Fruit fly (Drosophila melanogaster) whole organism, prepupa: ENCODE measurements around the gene CG32052.

Source experiments
- CG10631 ChIP-seq: fragments of 200-800 bp; sonication (Bioruptor generic); optimal IDR thresholded peaks from 2 replicates; lab custom pipeline; 2016; ENCODE audit warnings: missing biosample characterization, missing genetic modification characterization
- CG11294 ChIP-seq: fragments of 200-800 bp; sonication (Bioruptor generic); IDR thresholded peaks from 2 replicates; pipeline ENCODE4 v1.3.6; 2022; ENCODE audit warnings: missing biosample characterization, missing genetic modification characterization
- CG11902 ChIP-seq: fragments of 200-800 bp; sonication (Bioruptor generic); optimal IDR thresholded peaks from 3 replicates; lab custom pipeline; 2016; ENCODE audit warnings: missing biosample characterization, missing genetic modification characterization
- CG15336 ChIP-seq: fragments of 200-800 bp; sonication (Bioruptor generic); IDR thresholded peaks from 2 replicates; pipeline ENCODE4 v1.3.6; 2022; ENCODE audit warnings: missing biosample characterization, missing genetic modification characterization
- CG1621 ChIP-seq: fragments of 200-800 bp; sonication (Bioruptor generic); optimal IDR thresholded peaks from 3 replicates; lab custom pipeline; 2018; ENCODE audit warnings: missing biosample characterization, mild to moderate bottlenecking, missing genetic modification characterization
- CG16779 ChIP-seq: fragments of 200-800 bp; sonication (Bioruptor generic); optimal IDR thresholded peaks from 3 replicates; lab custom pipeline; 2017; ENCODE audit warnings: missing biosample characterization, mild to moderate bottlenecking, missing genetic modification characterization
- CG32006 ChIP-seq: fragments of 200-800 bp; sonication (Bioruptor generic); optimal IDR thresholded peaks from 3 replicates; lab custom pipeline; 2017; ENCODE audit warnings: missing biosample characterization, mild to moderate bottlenecking, missing genetic modification characterization
- CG34406 ChIP-seq: fragments of 200-800 bp; sonication (Bioruptor generic); optimal IDR thresholded peaks from 3 replicates; lab custom pipeline; 2016; ENCODE audit warnings: missing biosample characterization, missing genetic modification characterization
- CG3919 ChIP-seq: fragments of 200-800 bp; sonication (Bioruptor generic); optimal IDR thresholded peaks from 3 replicates; lab custom pipeline; 2016; ENCODE audit warnings: missing biosample characterization, missing genetic modification characterization
- CG6163 ChIP-seq: fragments of 200-800 bp; sonication (Bioruptor generic); IDR thresholded peaks from 3 replicates; pipeline ENCODE4 v1.3.6; 2022; ENCODE audit warnings: missing biosample characterization, missing genetic modification characterization
- CG6276 ChIP-seq: fragments of 200-800 bp; sonication (Bioruptor generic); optimal IDR thresholded peaks from 2 replicates; lab custom pipeline; 2017; ENCODE audit warnings: missing biosample characterization, mild to moderate bottlenecking, missing genetic modification characterization
- CG6792 ChIP-seq: fragments of 200-800 bp; sonication (Bioruptor generic); optimal IDR thresholded peaks from 3 replicates; lab custom pipeline; 2016; ENCODE audit warnings: missing biosample characterization, missing genetic modification characterization
- CG6808 ChIP-seq: fragments of 200-800 bp; sonication (Bioruptor generic); optimal IDR thresholded peaks from 3 replicates; lab custom pipeline; 2017; ENCODE audit warnings: missing biosample characterization, missing genetic modification characterization, mild to moderate bottlenecking, moderate library complexity, missing genetic modification reagents
- CG6854 ChIP-seq: fragments of 200-800 bp; sonication (Bioruptor generic); optimal IDR thresholded peaks from 2 replicates; lab custom pipeline; 2017; ENCODE audit warnings: missing biosample characterization, mild to moderate bottlenecking, missing genetic modification characterization
- CG7368 ChIP-seq: fragments of 200-800 bp; sonication (Bioruptor generic); optimal IDR thresholded peaks from 3 replicates; lab custom pipeline; 2016; ENCODE audit warnings: missing biosample characterization, missing genetic modification characterization
- CG8119 ChIP-seq: fragments of 200-800 bp; sonication (Bioruptor generic); IDR thresholded peaks from 3 replicates; pipeline ENCODE4 v1.3.6; 2022; ENCODE audit warnings: missing biosample characterization, missing genetic modification characterization
- CG8632 ChIP-seq: fragments of 200-800 bp; sonication (Bioruptor generic); optimal IDR thresholded peaks from 3 replicates; lab custom pipeline; 2016; ENCODE audit warnings: missing biosample characterization, missing genetic modification characterization
- Eip78C ChIP-seq: fragments of 200-800 bp; sonication (Bioruptor generic); peaks from one replicate; lab custom pipeline; 2016; ENCODE audit warnings: missing biosample characterization, missing genetic modification characterization
- Eip93F ChIP-seq: fragments of 200-800 bp; sonication (Bioruptor generic); optimal IDR thresholded peaks from 2 replicates; lab custom pipeline; 2016; ENCODE audit warnings: missing biosample characterization, mild to moderate bottlenecking, missing genetic modification characterization
- Ets21C ChIP-seq: fragments of 200-800 bp; sonication (Bioruptor generic); optimal IDR thresholded peaks from 3 replicates; lab custom pipeline; 2016; ENCODE audit warnings: missing biosample characterization, missing genetic modification characterization
- Ets96B ChIP-seq: fragments of 200-800 bp; optimal IDR thresholded peaks from 2 replicates; lab custom pipeline; 2019; ENCODE audit warnings: missing biosample characterization, mild to moderate bottlenecking, missing genetic modification characterization, moderate library complexity
- Hr38 ChIP-seq: sonication (Bioruptor generic); optimal IDR thresholded peaks from 2 replicates; lab custom pipeline; 2016; ENCODE audit warnings: missing biosample characterization, missing genetic modification characterization
- Hr4 ChIP-seq: fragments of 200-800 bp; sonication (Bioruptor generic); optimal IDR thresholded peaks from 3 replicates; lab custom pipeline; 2016; ENCODE audit warnings: missing biosample characterization, missing genetic modification characterization
- Lpt ChIP-seq: fragments of 200-800 bp; sonication (Bioruptor generic); optimal IDR thresholded peaks from 3 replicates; lab custom pipeline; 2016; ENCODE audit warnings: missing biosample characterization, missing genetic modification characterization
- Met ChIP-seq: fragments of 200-800 bp; sonication (Bioruptor generic); optimal IDR thresholded peaks from 3 replicates; lab custom pipeline; 2016; ENCODE audit warnings: missing biosample characterization, missing genetic modification characterization
- Smox ChIP-seq: fragments of 200-800 bp; sonication (Bioruptor generic); optimal IDR thresholded peaks from 3 replicates; lab custom pipeline; 2016; ENCODE audit warnings: missing biosample characterization, missing genetic modification characterization
- Sox102F ChIP-seq: fragments of 200-800 bp; sonication (Bioruptor generic); optimal IDR thresholded peaks from 2 replicates; lab custom pipeline; 2016; ENCODE audit warnings: missing biosample characterization, mild to moderate bottlenecking, missing genetic modification characterization
- Sox14 ChIP-seq: fragments of 200-800 bp; sonication (Bioruptor generic); optimal IDR thresholded peaks from 3 replicates; lab custom pipeline; 2016; ENCODE audit warnings: missing biosample characterization, missing genetic modification characterization
- Sox15 ChIP-seq: fragments of 200-800 bp; sonication (Bioruptor generic); optimal IDR thresholded peaks from 3 replicates; lab custom pipeline; 2016; ENCODE audit warnings: missing biosample characterization, missing genetic modification characterization
- achi ChIP-seq: fragments of 200-800 bp; sonication (Bioruptor generic); optimal IDR thresholded peaks from 3 replicates; lab custom pipeline; 2016; ENCODE audit warnings: missing biosample characterization, missing genetic modification characterization
- dac ChIP-seq: fragments of 200-800 bp; sonication (Bioruptor generic); optimal IDR thresholded peaks from 2 replicates; lab custom pipeline; 2017; ENCODE audit warnings: missing biosample characterization, mild to moderate bottlenecking, missing genetic modification characterization
- dsx ChIP-seq: fragments of 200-800 bp; optimal IDR thresholded peaks from 3 replicates; lab custom pipeline; 2019; ENCODE audit warnings: missing biosample characterization, mild to moderate bottlenecking, missing genetic modification characterization, moderate library complexity; ENCODE audit not compliant: poor library complexity, severe bottlenecking
- eg ChIP-seq: fragments of 200-800 bp; sonication (Bioruptor generic); IDR thresholded peaks from 3 replicates; pipeline ENCODE4 v1.3.6; 2022; ENCODE audit warnings: missing biosample characterization, missing genetic modification characterization
- esn ChIP-seq: fragments of 200-800 bp; sonication (Bioruptor generic); optimal IDR thresholded peaks from 2 replicates; lab custom pipeline; 2016; ENCODE audit warnings: missing biosample characterization, mild to moderate bottlenecking, missing genetic modification characterization, moderate library complexity
- fkh ChIP-seq: fragments of 200-800 bp; sonication (Bioruptor generic); optimal IDR thresholded peaks from 3 replicates; lab custom pipeline; 2017; ENCODE audit warnings: missing biosample characterization, mild to moderate bottlenecking, missing genetic modification characterization, moderate library complexity
- net ChIP-seq: fragments of 200-800 bp; sonication (Bioruptor generic); optimal IDR thresholded peaks from 3 replicates; lab custom pipeline; 2016; ENCODE audit warnings: missing biosample characterization, missing genetic modification characterization
- pdm3 ChIP-seq: fragments of 200-800 bp; sonication (Bioruptor generic); optimal IDR thresholded peaks from 3 replicates; lab custom pipeline; 2016; ENCODE audit warnings: missing biosample characterization, missing genetic modification characterization
- spab ChIP-seq: fragments of 200-800 bp; sonication (Bioruptor generic); optimal IDR thresholded peaks from 2 replicates; lab custom pipeline; 2017; ENCODE audit warnings: missing biosample characterization, mild to moderate bottlenecking, missing genetic modification characterization, missing genetic modification reagents
- ss ChIP-seq, 2 experiments: fragments of 200-800 bp; sonication (Bioruptor generic); optimal IDR thresholded peaks; 2 replicates in 1 of 2; 3 replicates in 1 of 2; lab custom pipeline; 2017 to 2018; ENCODE audit warnings: mild to moderate bottlenecking in 2 of 2, missing biosample characterization in 2 of 2, missing genetic modification characterization in 2 of 2, moderate library complexity in 1 of 2
- svp ChIP-seq: fragments of 200-800 bp; sonication (Bioruptor generic); peaks from one replicate; lab custom pipeline; 2016; ENCODE audit warnings: missing biosample characterization, missing genetic modification characterization
- topi ChIP-seq: fragments of 200-800 bp; sonication (Bioruptor generic); optimal IDR thresholded peaks from 3 replicates; lab custom pipeline; 2016; ENCODE audit warnings: missing biosample characterization, missing genetic modification characterization
- vri ChIP-seq: fragments of 200-800 bp; sonication (Bioruptor generic); optimal IDR thresholded peaks from 3 replicates; lab custom pipeline; 2016; ENCODE audit warnings: missing biosample characterization, mild to moderate bottlenecking, missing genetic modification characterization

The CG32052 gene

dm6 chr3L:9745393-9745792 lies 41.5 kb upstream of the CG32052 start (continued):
- TF ChIP-seq dsx (GFP tag; lab: Kevin White, UChicago), result peak; percentile 20
- TF ChIP-seq CG15336, result peak; percentile 89
- TF ChIP-seq topi (GFP tag; lab: Kevin White, UChicago), result no peak
- TF ChIP-seq esn (GFP tag; lab: Kevin White, UChicago), result no peak
- no peak for TF ChIP-seq Smox (GFP tag; lab: Kevin White, UChicago)
- TF ChIP-seq Ets96B (tag; lab: Kevin White, UChicago), result peak; percentile 32
- TF ChIP-seq achi (GFP tag; lab: Kevin White, UChicago), result peak; percentile 59
- TF ChIP-seq Ets21C (GFP tag; lab: Kevin White, UChicago), result no peak
- peak; percentile 77 for TF ChIP-seq CG6163
- TF ChIP-seq eg (GFP tag; lab: Robert Waterston, UW), result peak; percentile 86
- peak; percentile 27 for TF ChIP-seq net (GFP tag; lab: Kevin White, UChicago)
- no peak for TF ChIP-seq Eip93F (GFP tag; lab: Kevin White, UChicago)
- TF ChIP-seq CG34406 (GFP tag; lab: Kevin White, UChicago), result no peak
- no peak for TF ChIP-seq CG6792 (GFP tag; lab: Kevin White, UChicago)
- peak; percentile 63 for TF ChIP-seq Lpt
- TF ChIP-seq Sox15, result no peak
- no peak for TF ChIP-seq CG11902 (GFP tag; lab: Kevin White, UChicago)
- TF ChIP-seq Sox102F, result no peak
- TF ChIP-seq CG8119, result peak; percentile 90

dm6 chr3L:9751625-9752024 lies 35.2 kb upstream of the CG32052 start:
- TF ChIP-seq Hr38 (GFP tag; lab: Kevin White, UChicago) (no peak), svp (GFP tag; lab: Kevin White, UChicago) (no peak), CG34406 (GFP tag; lab: Kevin White, UChicago) (no peak), spab (GFP tag; lab: Kevin White, UChicago) (no peak), CG6808 (no peak), CG8632 (GFP tag; lab: Kevin White, UChicago) (no peak), Eip93F (GFP tag; lab: Kevin White, UChicago) (no peak), CG1621 (no peak), pdm3 (GFP tag; lab: Kevin White, UChicago) (no peak), Hr4 (GFP tag; lab: Kevin White, UChicago) (no peak), vri (GFP tag; lab: Kevin White, UChicago) (no peak), esn (GFP tag; lab: Kevin White, UChicago) (no peak), dac (GFP tag; lab: Kevin White, UChicago) (no peak)

- peak; percentile 17 for TF ChIP-seq Eip78C (GFP tag; lab: Kevin White, UChicago)
- TF ChIP-seq CG10631, result no peak
- TF ChIP-seq esn (GFP tag; lab: Kevin White, UChicago), result no peak
- TF ChIP-seq CG11294 (GFP tag; lab: Robert Waterston, UW), result no peak
- TF ChIP-seq fkh (GFP tag; lab: Kevin White, UChicago), result peak; percentile 59
Measured at dm6 chr3L:9760151-9760749, 26.6 kb upstream of the CG32052 start, which contains the start of gene CG42268. Gene CG42268 (minus strand): TSS chr3L:9760395.

- TF ChIP-seq CG8119 (peak; percentile 42; the same call in 1 of the 3 replicates), Met (GFP tag; lab: Kevin White, UChicago) (no peak), Sox102F (peak; percentile 2), CG7368 (GFP tag; lab: Kevin White, UChicago) (no peak), CG16779 (tag; lab: Kevin White, UChicago) (no peak), achi (GFP tag; lab: Kevin White, UChicago) (peak; percentile 9), CG6163 (0 out of 3 replicates have a peak, but pooled peaks have one; percentile 33), vri (GFP tag; lab: Kevin White, UChicago) (peak; percentile 25), svp (GFP tag; lab: Kevin White, UChicago) (peak; percentile 24), CG3919 (GFP tag; lab: Kevin White, UChicago) (peak; percentile 48), fkh (GFP tag; lab: Kevin White, UChicago) (peak; percentile 85), CG15336 (peak; percentile 56; the same call in 1 of the 2 replicates), Eip78C (GFP tag; lab: Kevin White, UChicago) (peak; percentile 87), Sox14 (peak; percentile 14), net (GFP tag; lab: Kevin White, UChicago) (peak; percentile 44), CG6276 (peak; percentile 75), CG11902 (GFP tag; lab: Kevin White, UChicago) (no peak), CG6854 (GFP tag; lab: Kevin White, UChicago) (peak; percentile 36), CG32006 (GFP tag; lab: Kevin White, UChicago) (no peak), ss (GFP tag; optimal IDR thresholded peaks at IDR 0.05; lab: Kevin White, UChicago) (peak; percentile 4 to 35)
Measured at dm6 chr3L:9762036-9762597, 24.7 kb upstream of the CG32052 start.
